Worm (Caenorhabditis elegans): Measurements from ENCODE around the gene F58E6.13.

The F58E6.13 gene

ce11 chrV:9730743-9731706, 14.0 kb upstream of the F58E6.13 start (continued):
- TF ChIP-seq nfyb-1 (GFP tag; IDR thresholded peaks at IDR 0.05) (peak; percentile 95), attf-3 (GFP tag; conservative IDR thresholded peaks at IDR 0.05) (peak; percentile 62), egl-18 (GFP tag; IDR thresholded peaks at IDR 0.05) (0 out of 2 replicates have a peak, but pooled peaks have one; percentile 13), F57C9.4 (tag; optimal IDR thresholded peaks at IDR 0.05) (peak; percentile 33), egl-44 (GFP tag; IDR thresholded peaks at IDR 0.05) (peak; percentile 71; the same call in 1 of the 2 replicates), pbrm-1 (GFP tag; IDR thresholded peaks at IDR 0.05) (peak; percentile 58), madf-10 (tag; optimal IDR thresholded peaks at IDR 0.05) (peak; percentile 90), B0261.1 (tag; optimal IDR thresholded peaks at IDR 0.05) (peak; percentile 16), atf-7 (tag; optimal IDR thresholded peaks at IDR 0.05) (peak; percentile 93), B0336.3 (GFP tag; IDR thresholded peaks at IDR 0.05) (peak; percentile 95), Y53G8AR.9 (GFP tag; conservative IDR thresholded peaks at IDR 0.05) (peak; percentile 82), ztf-28 (GFP tag; IDR thresholded peaks at IDR 0.05) (0 out of 2 replicates have a peak, but pooled peaks have one; percentile 4), ama-1 (optimal IDR thresholded peaks at IDR 0.05) (peak; percentile 99), ama-1 (GFP tag; optimal IDR thresholded peaks at IDR 0.05) (peak in 1 of 2 experiments; percentile 43), C06A6.2 (GFP tag; conservative IDR thresholded peaks at IDR 0.05) (peak; percentile 70), Y95B8A.8 (GFP tag; IDR thresholded peaks at IDR 0.05) (0 out of 2 replicates have a peak, but pooled peaks have one; percentile 33), attf-6 (GFP tag; IDR thresholded peaks at IDR 0.05) (no peak), unc-130 (GFP tag; optimal IDR thresholded peaks at IDR 0.05) (peak; percentile 12), B0019.2 (GFP tag; conservative IDR thresholded peaks at IDR 0.05) (peak; percentile 32; the same call in 1 of the 2 replicates), lag-1 (GFP tag; IDR thresholded peaks at IDR 0.05) (no peak), lsy-27 (tag; optimal IDR thresholded peaks at IDR 0.05; ENCODE audit: borderline replicate concordance, insufficient read depth) (no peak), him-1 (tag; optimal IDR thresholded peaks at IDR 0.05) (no peak), ztf-25 (GFP tag; IDR thresholded peaks at IDR 0.05) (0 out of 2 replicates have a peak, but pooled peaks have one; percentile 46), cebp-2 (GFP tag; IDR thresholded peaks at IDR 0.05) (no peak), attf-5 (GFP tag; optimal IDR thresholded peaks at IDR 0.05) (peak; percentile 98), nhr-90 (tag; optimal IDR thresholded peaks at IDR 0.05) (peak; percentile 89), lin-40 (tag; optimal IDR thresholded peaks at IDR 0.05) (peak; percentile 94), hmg-20 (GFP tag; IDR thresholded peaks at IDR 0.05) (no peak), chd-7 (tag; optimal IDR thresholded peaks at IDR 0.05) (peak; percentile 96), egrh-3 (GFP tag; IDR thresholded peaks at IDR 0.05) (peak; percentile 80), lin-54 (GFP tag; optimal IDR thresholded peaks at IDR 0.05) (peak; percentile 62), efl-1 (GFP tag; optimal IDR thresholded peaks at IDR 0.05) (no peak), let-526 (GFP tag; IDR thresholded peaks at IDR 0.05) (peak; percentile 88; the same call in 1 of the 2 replicates), madf-8 (GFP tag; conservative IDR thresholded peaks at IDR 0.05) (no peak), F37B4.10 (GFP tag; IDR thresholded peaks at IDR 0.05) (no peak), gei-17 (GFP tag; optimal IDR thresholded peaks at IDR 0.05) (peak; percentile 66), hrde-1 (tag; optimal IDR thresholded peaks at IDR 0.05; ENCODE audit: borderline replicate concordance) (no peak), hmg-1.2 (GFP tag; IDR thresholded peaks at IDR 0.05) (peak; percentile 66; the same call in 1 of the 2 replicates), athp-1 (tag; optimal IDR thresholded peaks at IDR 0.05) (peak; percentile 59), ekl-4 (GFP tag; IDR thresholded peaks at IDR 0.05) (peak; percentile 81), D2030.7 (GFP tag; IDR thresholded peaks at IDR 0.05) (no peak), sea-2 (GFP tag; IDR thresholded peaks at IDR 0.05) (peak; percentile 74; the same call in 1 of the 2 replicates), repo-1 (tag; optimal IDR thresholded peaks at IDR 0.05) (peak; percentile 61), ets-4 (GFP tag; optimal IDR thresholded peaks at IDR 0.05) (peak; percentile 60), snpc-1.1 (tag; optimal IDR thresholded peaks at IDR 0.05; ENCODE audit: insufficient read depth) (no peak), ceh-100 (GFP tag; IDR thresholded peaks at IDR 0.05) (peak; percentile 33; the same call in 1 of the 2 replicates)

All from whole organism, young adult.